Fruit fly (Drosophila melanogaster) Kc167 (cell line): ENCODE measurements around the gene CG7084.

Source experiments
- Myc ChIP-seq: fragments of >200 bp; optimal IDR thresholded peaks from 2 replicates; lab custom pipeline; 2017; ENCODE audit warnings: missing external identifiers
- Sin3A ChIP-seq: fragments of >200 bp; optimal IDR thresholded peaks from 2 replicates; lab custom pipeline; 2018; ENCODE audit warnings: missing external identifiers
- h ChIP-seq: fragments of >200 bp; optimal IDR thresholded peaks from 3 replicates; lab custom pipeline; 2018; ENCODE audit warnings: missing external identifiers
- insv ChIP-seq: fragments of >200 bp; optimal IDR thresholded peaks from 3 replicates; lab custom pipeline; 2018; ENCODE audit warnings: missing external identifiers
- ttk ChIP-seq: sonication (Bioruptor generic); optimal IDR thresholded peaks from 2 replicates; lab custom pipeline; 2017; ENCODE audit warnings: missing external identifiers

dm6 chr3R:22328665-22329350 lies 30.2 kb downstream of the CG7084 start, which contains the start of gene CG7080:
- TF ChIP-seq ttk (lab: Kevin White, UChicago), result no peak
- no peak for TF ChIP-seq h
- TF ChIP-seq insv, result no peak
- TF ChIP-seq Sin3A (lab: Kevin White, UChicago), result no peak
- TF ChIP-seq Myc (lab: Kevin White, UChicago), result no peak
